Worm (Caenorhabditis elegans): ENCODE results near the gene fbxa-142.

Gene fbxa-142

DNA sequence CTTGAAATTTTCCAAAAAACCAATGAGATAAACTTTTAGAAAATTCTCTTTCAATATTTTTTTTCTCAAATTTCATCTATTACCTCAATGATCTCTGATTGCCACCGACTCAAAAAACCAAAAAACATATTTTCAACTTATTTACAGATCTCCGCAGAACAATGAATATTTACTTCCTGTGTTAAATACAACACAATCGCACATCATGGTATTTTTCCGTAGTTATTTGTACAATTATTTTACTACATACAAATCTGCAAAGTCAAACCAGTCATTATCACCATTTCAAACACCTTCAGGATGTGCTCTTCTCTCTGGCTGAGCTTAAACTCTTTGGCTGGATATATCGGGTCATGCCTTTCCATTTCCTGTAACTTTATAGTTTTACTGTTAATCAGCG is 34.8 kb upstream of the fbxa-142 start, which contains the start of gene str-108:
Gene str-108, plus strand, starts transcription at position 301 of the 400 bp plus-strand sequence.
- TF ChIP-seq ztf-28 (GFP tag; IDR thresholded peaks at IDR 0.05) (no peak), ets-4 (GFP tag; optimal IDR thresholded peaks at IDR 0.05) (no peak), bed-2 (GFP tag; IDR thresholded peaks at IDR 0.05) (no peak), mcd-1 (GFP tag; IDR thresholded peaks at IDR 0.05) (no peak)

DNA sequence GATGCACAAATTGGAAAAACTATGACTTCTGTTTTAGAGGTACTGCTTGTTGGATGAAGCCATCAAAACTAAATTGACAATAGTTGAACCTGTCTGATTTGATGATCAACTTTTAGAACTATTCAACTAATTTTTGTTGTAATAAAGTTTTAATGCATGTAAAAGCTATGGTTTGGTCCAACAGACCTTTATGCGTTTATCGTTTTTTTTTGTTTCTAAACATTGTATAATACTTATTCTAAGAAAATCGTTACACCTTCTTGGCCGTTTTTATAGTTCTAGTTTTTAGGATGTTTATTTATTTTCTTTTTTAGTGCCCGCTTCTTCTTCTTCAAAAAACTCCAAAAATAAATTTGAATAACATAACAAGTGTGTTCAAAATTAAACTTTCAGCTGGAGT is 32.6 kb upstream of the fbxa-142 start, which contains the start of gene F10A3.12:
Gene F10A3.12, plus strand, starts transcription at position 301 of the 400 bp plus-strand sequence.
- TF ChIP-seq D2030.7 (GFP tag; IDR thresholded peaks at IDR 0.05) (no peak), C06A6.2 (GFP tag; conservative IDR thresholded peaks at IDR 0.05) (no peak), fkh-3 (tag; optimal IDR thresholded peaks at IDR 0.05) (no peak), mel-28 (tag; optimal IDR thresholded peaks at IDR 0.05; ENCODE audit: borderline replicate concordance) (no peak), snpc-1.1 (tag; optimal IDR thresholded peaks at IDR 0.05; ENCODE audit: insufficient read depth) (no peak), hlh-12 (tag; optimal IDR thresholded peaks at IDR 0.05) (no peak), ccch-3 (GFP tag; optimal IDR thresholded peaks at IDR 0.05) (no peak), ceh-27 (GFP tag; optimal IDR thresholded peaks at IDR 0.05) (no peak), snpc-4 (GFP tag; optimal IDR thresholded peaks at IDR 0.05) (no peak), snpc-4 (tag; optimal IDR thresholded peaks at IDR 0.05) (no peak), nhr-90 (tag; optimal IDR thresholded peaks at IDR 0.05) (no peak)

DNA sequence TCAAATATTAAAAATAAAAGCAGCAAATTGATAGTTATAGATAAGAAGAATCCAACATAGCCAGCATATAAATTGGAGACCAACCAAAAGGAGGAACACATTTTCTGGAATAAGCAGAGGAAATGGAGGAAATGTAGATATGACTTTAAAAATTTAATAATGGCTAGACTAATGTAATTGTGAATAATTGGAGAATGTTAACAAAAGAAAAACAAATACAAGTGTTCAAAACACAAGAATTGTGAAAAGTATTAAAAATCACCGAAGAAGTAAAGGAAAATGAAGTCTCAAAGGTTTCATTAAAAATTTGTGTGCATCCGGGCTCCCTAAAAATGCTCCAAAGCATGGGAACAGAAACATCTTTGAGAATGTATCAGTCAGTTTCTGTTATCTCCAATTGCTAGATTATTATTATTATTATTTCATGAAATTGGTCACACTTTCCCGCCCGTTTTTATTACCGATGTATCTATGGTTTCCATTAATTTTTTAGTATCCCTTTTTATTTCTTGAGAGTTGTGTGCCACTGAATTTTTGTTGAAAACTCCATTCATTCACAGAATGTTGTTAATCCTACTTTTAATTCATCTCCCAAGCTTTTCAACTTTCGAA is 31.1 kb upstream of the fbxa-142 start, which contains the start of the genes str-109 and F10A3.11:
Gene str-109, minus strand, starts transcription at position 101 of the 612 bp plus-strand sequence.
Gene F10A3.11, plus strand, starts transcription at position 562 of the 612 bp plus-strand sequence.
- TF ChIP-seq lin-54 (GFP tag; optimal IDR thresholded peaks at IDR 0.05) (no peak), snpc-3.4 (tag; optimal IDR thresholded peaks at IDR 0.05) (no peak), dpff-1 (tag; optimal IDR thresholded peaks at IDR 0.05) (no peak), Y95B8A.8 (GFP tag; IDR thresholded peaks at IDR 0.05) (no peak), ztf-6 (GFP tag; IDR thresholded peaks at IDR 0.05) (no peak), D2030.7 (GFP tag; IDR thresholded peaks at IDR 0.05) (no peak), egl-44 (GFP tag; IDR thresholded peaks at IDR 0.05) (no peak), T26A5.8 (tag; optimal IDR thresholded peaks at IDR 0.05) (no peak), tbx-9 (tag; optimal IDR thresholded peaks at IDR 0.05; ENCODE audit: borderline replicate concordance) (no peak), mes-4 (tag; optimal IDR thresholded peaks at IDR 0.05) (no peak), Y53G8AR.9 (GFP tag; conservative IDR thresholded peaks at IDR 0.05) (no peak)

DNA sequence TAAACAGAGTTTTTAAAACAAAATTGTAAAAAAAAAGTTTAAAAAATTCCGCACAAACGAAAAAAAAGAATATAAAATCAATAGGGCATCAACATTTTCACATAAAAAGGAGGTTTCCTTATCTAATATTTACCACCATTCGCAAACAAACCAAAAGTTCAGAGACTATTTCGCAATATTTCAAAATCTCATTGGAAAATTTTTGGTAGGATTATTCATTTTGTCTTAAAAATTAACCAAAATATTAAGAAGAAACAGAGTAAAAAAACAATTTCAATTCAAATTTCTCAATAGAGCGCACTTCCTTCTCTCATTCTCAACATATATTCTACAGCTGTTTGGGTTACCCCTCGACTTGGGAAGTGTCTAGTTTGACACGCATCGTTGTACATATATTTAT is 28.9 kb upstream of the fbxa-142 start:
- no peak for TF ChIP-seq ztf-6 (GFP tag; IDR thresholded peaks at IDR 0.05)
- peak; percentile 85 for TF ChIP-seq cebp-1 (GFP tag; IDR thresholded peaks at IDR 0.05)
- TF ChIP-seq cebp-1 (tag; optimal IDR thresholded peaks at IDR 0.05), result peak; percentile 96
- TF ChIP-seq F52B5.7 (tag; optimal IDR thresholded peaks at IDR 0.05), result no peak

DNA sequence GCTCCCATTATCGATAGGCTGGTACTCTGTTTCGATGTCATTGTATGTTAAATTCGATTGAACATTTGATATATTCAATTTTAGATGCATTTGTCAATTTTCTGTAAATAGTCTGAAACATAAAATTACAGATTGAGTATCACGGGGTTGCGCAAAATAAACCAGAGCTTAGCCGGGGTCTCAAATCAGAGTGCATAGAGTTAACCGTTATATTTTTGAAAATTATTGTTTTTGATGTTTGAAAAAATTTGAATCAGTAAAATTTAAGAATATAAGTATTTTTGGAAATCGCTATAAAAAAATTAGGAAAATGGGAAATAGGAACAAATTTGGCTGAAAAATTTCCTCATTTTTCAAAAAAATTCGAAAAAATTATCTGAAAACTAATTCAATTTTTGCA is 28.4 kb upstream of the fbxa-142 start, which contains the start of gene F10A3.17:
Gene F10A3.17, minus strand, starts transcription at position 101 of the 400 bp plus-strand sequence.
- TF ChIP-seq egl-44 (GFP tag; IDR thresholded peaks at IDR 0.05) (no peak), T26A5.8 (tag; optimal IDR thresholded peaks at IDR 0.05) (no peak), T07F8.4 (tag; optimal IDR thresholded peaks at IDR 0.05) (no peak), let-607 (tag; optimal IDR thresholded peaks at IDR 0.05) (no peak), madf-8 (GFP tag; conservative IDR thresholded peaks at IDR 0.05) (no peak), F23B12.7 (tag; optimal IDR thresholded peaks at IDR 0.05; ENCODE audit: insufficient read depth) (no peak), ztf-28 (GFP tag; IDR thresholded peaks at IDR 0.05) (no peak)

Measured in whole organism, young adult.